Fruit fly (Drosophila melanogaster) whole organism, embryonic: Measurements from ENCODE around the gene sordd2.

Experiments
- Ada2b ChIP-seq: fragments of 200-800 bp; sonication (Bioruptor generic); IDR thresholded peaks from 2 replicates; pipeline ENCODE4 v1.3.6; 2022; ENCODE audit warnings: missing biosample characterization, missing genetic modification characterization
- Asciz ChIP-seq: fragments of 200-800 bp; sonication (Bioruptor generic); optimal IDR thresholded peaks from 2 replicates; lab custom pipeline; 2017; ENCODE audit warnings: missing biosample characterization, mild to moderate bottlenecking, missing genetic modification characterization, missing genetic modification reagents
- CG10267 ChIP-seq: fragments of 200-800 bp; sonication (Bioruptor generic); optimal IDR thresholded peaks from 2 replicates; lab custom pipeline; 2018; ENCODE audit warnings: missing biosample characterization, mild to moderate bottlenecking, missing genetic modification characterization, moderate library complexity
- CG10565 ChIP-seq: fragments of 200-800 bp; sonication (Bioruptor generic); optimal IDR thresholded peaks from 3 replicates; lab custom pipeline; 2016; ENCODE audit warnings: missing biosample characterization, mild to moderate bottlenecking, missing genetic modification characterization
- CG10979 ChIP-seq: fragments of 200-800 bp; sonication (Bioruptor generic); optimal IDR thresholded peaks from 2 replicates; lab custom pipeline; 2018; ENCODE audit warnings: missing biosample characterization, mild to moderate bottlenecking, missing genetic modification characterization, moderate library complexity
- CG11398 ChIP-seq: fragments of 200-800 bp; sonication (Bioruptor generic); optimal IDR thresholded peaks from 2 replicates; lab custom pipeline; 2016; ENCODE audit warnings: missing biosample characterization, missing genetic modification characterization
- CG11560 ChIP-seq: fragments of 200-800 bp; sonication (Bioruptor generic); IDR thresholded peaks from 3 replicates; pipeline ENCODE4 v1.3.6; 2022; ENCODE audit warnings: missing biosample characterization, missing genetic modification characterization
- CG11695 ChIP-seq: fragments of 200-800 bp; sonication (Bioruptor generic); IDR thresholded peaks from 3 replicates; pipeline ENCODE4 v1.3.6; 2022; ENCODE audit warnings: missing biosample characterization, missing genetic modification characterization
- CG1233 ChIP-seq: fragments of 200-800 bp; sonication (Bioruptor generic); optimal IDR thresholded peaks from 4 replicates; lab custom pipeline; 2018; ENCODE audit warnings: missing biosample characterization, mild to moderate bottlenecking, missing genetic modification characterization
- CG16863 ChIP-seq: fragments of 200-800 bp; sonication (Bioruptor generic); optimal IDR thresholded peaks from 3 replicates; lab custom pipeline; 2016; ENCODE audit warnings: missing biosample characterization, missing genetic modification characterization
- CG17912 ChIP-seq: fragments of 200-800 bp; sonication (Bioruptor generic); optimal IDR thresholded peaks from 2 replicates; lab custom pipeline; 2018; ENCODE audit warnings: missing biosample characterization, mild to moderate bottlenecking, missing genetic modification characterization
- CG2875 ChIP-seq: fragments of 200-800 bp; sonication (Bioruptor generic); optimal IDR thresholded peaks from 2 replicates; lab custom pipeline; 2017; ENCODE audit warnings: missing biosample characterization, mild to moderate bottlenecking, missing genetic modification characterization, missing genetic modification reagents
- CG3281 ChIP-seq: fragments of 200-800 bp; sonication (Bioruptor generic); optimal IDR thresholded peaks from 3 replicates; lab custom pipeline; 2017; ENCODE audit warnings: missing biosample characterization, mild to moderate bottlenecking, missing genetic modification characterization
- CG34224 ChIP-seq: fragments of 200-800 bp; sonication (Bioruptor generic); IDR thresholded peaks from 3 replicates; pipeline ENCODE4 v1.3.6; 2022; ENCODE audit warnings: missing biosample characterization, missing genetic modification characterization; ENCODE audit not compliant: partially characterized antibody
- CG3847 ChIP-seq: fragments of 200-800 bp; sonication (Bioruptor generic); IDR thresholded peaks from 2 replicates; pipeline ENCODE4 v1.3.6; 2022; ENCODE audit warnings: missing biosample characterization, missing genetic modification characterization
- CG4617 ChIP-seq: fragments of 200-800 bp; sonication (Bioruptor generic); optimal IDR thresholded peaks from 3 replicates; lab custom pipeline; 2016; ENCODE audit warnings: missing biosample characterization, missing genetic modification characterization, borderline replicate concordance
- CG5245 ChIP-seq: fragments of 200-800 bp; sonication (Bioruptor generic); optimal IDR thresholded peaks from 3 replicates; lab custom pipeline; 2016; ENCODE audit warnings: missing biosample characterization, missing genetic modification characterization
- CG7271 ChIP-seq: fragments of 200-800 bp; sonication (Bioruptor generic); optimal IDR thresholded peaks from 2 replicates; lab custom pipeline; 2018; ENCODE audit warnings: missing biosample characterization, mild to moderate bottlenecking, missing genetic modification characterization, moderate library complexity
- CG7745 ChIP-seq: fragments of 200-800 bp; sonication (Bioruptor generic); optimal IDR thresholded peaks from 2 replicates; lab custom pipeline; 2018; ENCODE audit warnings: missing biosample characterization, mild to moderate bottlenecking, missing genetic modification characterization, moderate library complexity
- CG8281 ChIP-seq: fragments of 200-800 bp; sonication (Bioruptor generic); optimal IDR thresholded peaks from 2 replicates; lab custom pipeline; 2018; ENCODE audit warnings: missing biosample characterization, mild to moderate bottlenecking, missing genetic modification characterization, moderate library complexity
- CG8388 ChIP-seq: fragments of 200-800 bp; sonication (Bioruptor generic); optimal IDR thresholded peaks from 2 replicates; lab custom pipeline; 2019; ENCODE audit warnings: missing biosample characterization, mild to moderate bottlenecking, missing genetic modification characterization, moderate library complexity
- CTCF ChIP-seq: fragments of 200-800 bp; sonication (Bioruptor generic); optimal IDR thresholded peaks from 2 replicates; lab custom pipeline; 2017; ENCODE audit warnings: missing biosample characterization, mild to moderate bottlenecking, missing genetic modification characterization, moderate library complexity
- Camta ChIP-seq: fragments of 200-800 bp; sonication (Bioruptor generic); optimal IDR thresholded peaks from 2 replicates; lab custom pipeline; 2016; ENCODE audit warnings: missing biosample characterization, missing genetic modification characterization
- ERR ChIP-seq: fragments of 200-800 bp; sonication (Bioruptor generic); optimal IDR thresholded peaks from 2 replicates; lab custom pipeline; 2016; ENCODE audit warnings: missing biosample characterization, missing genetic modification characterization
- Eip74EF ChIP-seq, 2 experiments: fragments of 200-800 bp in 1 of 2; fragments of >200 bp in 1 of 2; sonication (Bioruptor generic) in 1 of 2; optimal IDR thresholded peaks; 2 replicates each; lab custom pipeline; 2017 to 2019; ENCODE audit warnings: missing biosample characterization in 2 of 2, missing genetic modification characterization in 2 of 2, mild to moderate bottlenecking in 1 of 2, moderate library complexity in 1 of 2
- Fer1 ChIP-seq: fragments of 200-800 bp; sonication (Bioruptor generic); optimal IDR thresholded peaks from 2 replicates; lab custom pipeline; 2017; ENCODE audit warnings: missing biosample characterization, mild to moderate bottlenecking, missing genetic modification characterization
- Mrtf ChIP-seq: fragments of 200-800 bp; sonication (Bioruptor generic); IDR thresholded peaks from 3 replicates; pipeline ENCODE4 v1.3.6; 2022; ENCODE audit warnings: missing biosample characterization, missing genetic modification characterization
- Sin3A ChIP-seq: fragments of >200 bp; optimal IDR thresholded peaks from 2 replicates; lab custom pipeline; 2018
- al ChIP-seq: fragments of 200-800 bp; sonication (Bioruptor generic); IDR thresholded peaks from 2 replicates; pipeline ENCODE4 v1.3.6; 2022; ENCODE audit warnings: missing biosample characterization, missing genetic modification characterization
- ara ChIP-seq: fragments of 200-800 bp; sonication (Bioruptor generic); IDR thresholded peaks from 2 replicates; pipeline ENCODE4 v1.3.6; 2022; ENCODE audit warnings: missing biosample characterization, missing genetic modification characterization
- bcd ChIP-seq: fragments of 200-800 bp; sonication (Bioruptor generic); optimal IDR thresholded peaks from 2 replicates; lab custom pipeline; 2017; ENCODE audit warnings: missing biosample characterization, mild to moderate bottlenecking, missing genetic modification characterization
- caup ChIP-seq: fragments of 200-800 bp; sonication (Bioruptor generic); optimal IDR thresholded peaks from 3 replicates; lab custom pipeline; 2017; ENCODE audit warnings: missing biosample characterization, mild to moderate bottlenecking, missing genetic modification characterization, moderate library complexity; ENCODE audit not compliant: severe bottlenecking
- chif ChIP-seq, 2 experiments: fragments of 200-800 bp; sonication (Bioruptor generic); optimal IDR thresholded peaks; 3 replicates each; lab custom pipeline; 2016; ENCODE audit warnings: missing biosample characterization in 2 of 2, missing genetic modification characterization in 2 of 2
- ftz-f1 ChIP-seq: fragments of 200-800 bp; sonication (Bioruptor generic); optimal IDR thresholded peaks from 2 replicates; lab custom pipeline; 2016; ENCODE audit warnings: missing biosample characterization, missing genetic modification characterization
- gcm2 ChIP-seq: fragments of 200-800 bp; sonication (Bioruptor generic); optimal IDR thresholded peaks from 2 replicates; lab custom pipeline; 2016; ENCODE audit warnings: missing biosample characterization, missing genetic modification characterization
- hb ChIP-seq: fragments of 200-800 bp; sonication (Bioruptor generic); IDR thresholded peaks from 3 replicates; pipeline ENCODE4 v1.3.6; 2022; ENCODE audit warnings: missing biosample characterization, missing genetic modification characterization; ENCODE audit not compliant: partially characterized antibody
- hbn ChIP-seq: fragments of 200-800 bp; sonication (Bioruptor generic); IDR thresholded peaks from 2 replicates; pipeline ENCODE4 v1.3.6; 2022; ENCODE audit warnings: missing biosample characterization, missing genetic modification characterization; ENCODE audit not compliant: partially characterized antibody
- ind ChIP-seq: fragments of 200-800 bp; sonication (Bioruptor generic); optimal IDR thresholded peaks from 3 replicates; lab custom pipeline; 2016; ENCODE audit warnings: missing biosample characterization, missing genetic modification characterization
- jumu ChIP-seq: fragments of 200-800 bp; sonication (Bioruptor generic); optimal IDR thresholded peaks from 3 replicates; lab custom pipeline; 2016; ENCODE audit warnings: missing biosample characterization, missing genetic modification characterization
- lbe ChIP-seq: fragments of 200-800 bp; sonication (Bioruptor generic); optimal IDR thresholded peaks from 2 replicates; lab custom pipeline; 2016; ENCODE audit warnings: missing biosample characterization, mild to moderate bottlenecking, missing genetic modification characterization
- org-1 ChIP-seq: fragments of 200-800 bp; sonication (Bioruptor generic); optimal IDR thresholded peaks from 2 replicates; lab custom pipeline; 2017; ENCODE audit warnings: missing biosample characterization, missing genetic modification characterization
- pho ChIP-seq: fragments of 200-800 bp; sonication (Bioruptor generic); optimal IDR thresholded peaks from 2 replicates; lab custom pipeline; 2016; ENCODE audit warnings: missing biosample characterization, missing genetic modification characterization
- pnt ChIP-seq: fragments of 200-800 bp; sonication (Bioruptor generic); optimal IDR thresholded peaks from 3 replicates; lab custom pipeline; 2016; ENCODE audit warnings: missing biosample characterization, missing genetic modification characterization
- sens ChIP-seq: fragments of 200-800 bp; sonication (Bioruptor generic); peaks from one replicate; lab custom pipeline; 2016; ENCODE audit warnings: missing biosample characterization, missing genetic modification characterization
- so ChIP-seq: fragments of 200-800 bp; sonication (Bioruptor generic); IDR thresholded peaks from 3 replicates; pipeline ENCODE4 v1.3.6; 2022; ENCODE audit warnings: missing biosample characterization, missing genetic modification characterization
- sug ChIP-seq: fragments of 200-800 bp; optimal IDR thresholded peaks from 2 replicates; lab custom pipeline; 2019; ENCODE audit warnings: missing biosample characterization, mild to moderate bottlenecking, missing genetic modification characterization, moderate library complexity
- tin ChIP-seq: fragments of 200-800 bp; sonication (Bioruptor generic); optimal IDR thresholded peaks from 3 replicates; lab custom pipeline; 2016; ENCODE audit warnings: missing biosample characterization, missing genetic modification characterization
- wek ChIP-seq: fragments of 200-800 bp; sonication (Bioruptor generic); optimal IDR thresholded peaks from 3 replicates; lab custom pipeline; 2018; ENCODE audit warnings: missing biosample characterization, mild to moderate bottlenecking, missing genetic modification characterization, moderate library complexity
- zfh1 ChIP-seq: fragments of 200-800 bp; sonication (Bioruptor generic); IDR thresholded peaks from 3 replicates; pipeline ENCODE4 v1.3.6; 2022; ENCODE audit warnings: missing biosample characterization, missing genetic modification characterization

sordd2 gene

DNA sequence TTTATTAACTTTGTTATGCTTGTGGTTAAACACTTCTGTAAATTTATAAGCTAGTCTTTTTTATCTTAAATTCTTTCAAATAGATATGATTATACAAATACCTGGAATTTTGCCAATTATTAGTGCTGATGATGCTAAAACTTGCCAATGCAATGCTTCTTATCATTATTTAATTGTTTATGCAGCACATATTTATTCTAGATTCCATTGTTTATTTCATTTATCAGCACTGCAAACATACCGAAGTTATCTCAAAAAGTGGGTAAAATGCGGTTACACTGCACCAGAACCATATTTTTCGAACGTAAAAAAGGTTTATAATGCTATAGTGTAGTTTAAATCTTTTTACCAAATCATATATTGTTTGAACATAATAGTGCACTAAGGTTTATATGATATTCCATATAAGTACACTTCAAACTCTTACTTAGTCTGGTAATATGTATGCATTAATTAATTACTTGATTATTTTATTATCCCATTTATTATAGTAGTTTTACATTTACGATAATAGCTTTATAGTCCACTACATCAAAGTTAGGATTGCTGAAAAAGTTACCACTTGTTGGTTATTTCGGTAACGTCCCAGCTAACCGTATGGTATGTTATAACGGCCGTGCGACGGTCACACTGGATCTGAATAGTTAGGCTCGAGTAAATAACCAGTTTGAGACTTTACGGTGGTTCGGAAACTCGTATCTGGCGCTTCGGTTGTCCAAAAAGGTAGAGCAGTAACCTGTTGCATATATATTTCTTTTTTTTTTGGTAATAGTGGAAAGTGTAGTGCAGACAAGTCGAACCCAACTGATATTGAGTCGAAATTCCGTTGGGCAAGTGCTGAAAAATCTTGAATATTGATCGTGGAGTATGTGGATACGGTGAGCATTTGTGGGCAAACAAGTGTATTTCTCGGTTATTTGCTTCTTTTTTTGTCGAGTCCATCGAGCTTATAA lies 10.5 kb downstream of the sordd2 start, which contains the start of gene Rhp (continued):
- TF ChIP-seq jumu (GFP tag; lab: Kevin White, UChicago): no peak
- no peak for TF ChIP-seq hb (GFP tag; lab: Robert Waterston, UW)
- no peak for TF ChIP-seq pho
- TF ChIP-seq CG3847 (GFP tag; lab: Robert Waterston, UW): no peak
- TF ChIP-seq CG11398 (GFP tag; lab: Kevin White, UChicago): no peak
- TF ChIP-seq Sin3A (lab: Kevin White, UChicago): no peak
- TF ChIP-seq lbe (GFP tag; lab: Kevin White, UChicago): peak; percentile 56
- peak; percentile 46 for TF ChIP-seq CG2875 (GFP tag; lab: Kevin White, UChicago)
- TF ChIP-seq CG7271: no peak
- TF ChIP-seq CG10267 (tag; lab: Kevin White, UChicago): no peak
- TF ChIP-seq Asciz (GFP tag; lab: Kevin White, UChicago): peak; percentile 64
- TF ChIP-seq Camta (GFP tag; lab: Kevin White, UChicago): no peak
- TF ChIP-seq CG8281: peak; percentile 18
- no peak for TF ChIP-seq bcd
- no peak for TF ChIP-seq CG8388 (GFP tag; lab: Kevin White, UChicago)
- TF ChIP-seq Eip74EF (GFP tag; optimal IDR thresholded peaks at IDR 0.05; lab: Kevin White, UChicago): peak in 1 of 2 experiments; percentile 17
- peak; percentile 38; the same call in 2 of the 3 replicates for TF ChIP-seq so (GFP tag; lab: Robert Waterston, UW)
- TF ChIP-seq CG5245 (GFP tag; lab: Kevin White, UChicago): no peak
- no peak for TF ChIP-seq pnt (GFP tag; lab: Kevin White, UChicago)
- TF ChIP-seq CG10565: no peak
- no peak for TF ChIP-seq Ada2b (GFP tag; lab: Robert Waterston, UW)
- TF ChIP-seq ind (GFP tag; lab: Kevin White, UChicago): no peak
- peak; percentile 66 for TF ChIP-seq Fer1 (GFP tag; lab: Kevin White, UChicago)
- TF ChIP-seq Mrtf (GFP tag; lab: Robert Waterston, UW): no peak
- no peak for TF ChIP-seq CG10979 (tag; lab: Kevin White, UChicago)
- TF ChIP-seq al (GFP tag; lab: Robert Waterston, UW): no peak
- peak; percentile 38 for TF ChIP-seq CG17912 (GFP tag; lab: Kevin White, UChicago)
- TF ChIP-seq ara (GFP tag; lab: Robert Waterston, UW): no peak
- peak; percentile 80 for TF ChIP-seq wek (GFP tag; lab: Kevin White, UChicago)
- TF ChIP-seq CG1233 (GFP tag; lab: Kevin White, UChicago): peak; percentile 47
- TF ChIP-seq chif (GFP tag; optimal IDR thresholded peaks at IDR 0.05; lab: Kevin White, UChicago): no peak
- no peak for TF ChIP-seq CG11560
- TF ChIP-seq tin: no peak
- peak; percentile 31 for TF ChIP-seq caup (GFP tag; lab: Kevin White, UChicago)
- 0 out of 3 replicates have a peak, but pooled peaks have one; percentile 34 for TF ChIP-seq CG11695 (GFP tag; lab: Robert Waterston, UW)
- TF ChIP-seq CG4617 (GFP tag; lab: Kevin White, UChicago): no peak
- peak; percentile 27; the same call in 1 of the 3 replicates for TF ChIP-seq CG34224 (GFP tag; lab: Robert Waterston, UW)
- no peak; the same call in 2 of the 3 replicates for TF ChIP-seq zfh1 (GFP tag; lab: Robert Waterston, UW)
- no peak for TF ChIP-seq ERR
- TF ChIP-seq org-1 (GFP tag; lab: Kevin White, UChicago): no peak
- no peak for TF ChIP-seq CG7745 (tag; lab: Kevin White, UChicago)
- TF ChIP-seq gcm2 (GFP tag; lab: Kevin White, UChicago): no peak
- TF ChIP-seq CG16863 (GFP tag; lab: Kevin White, UChicago): peak; percentile 4
- peak; percentile 16 for TF ChIP-seq CG3281 (GFP tag; lab: Kevin White, UChicago)
- no peak for TF ChIP-seq CTCF (GFP tag; lab: Kevin White, UChicago)
- peak; percentile 90 for TF ChIP-seq sens
- TF ChIP-seq hbn (GFP tag; lab: Robert Waterston, UW): no peak
- TF ChIP-seq sug (tag; lab: Kevin White, UChicago): no peak
- no peak for TF ChIP-seq ftz-f1 (GFP tag; lab: Kevin White, UChicago)
